Worm (Caenorhabditis elegans) whole organism, late embryonic: ENCODE results near the gene clec-187.
A peak's percentile ranks its signal among the peaks of the same experiment; 100 is the strongest.

Experiments
- K09A11.1 ChIP-seq: sonication (generic microtip); optimal IDR thresholded peaks from 2 replicates; lab custom pipeline; 2017; ENCODE audit warnings: antibody characterized with exemption, mild to moderate bottlenecking, missing genetic modification characterization, missing compliant biosample characterization; ENCODE audit not compliant: insufficient read depth
- T23F11.4 ChIP-seq: fragments of 200-800 bp; sonication (Bioruptor generic); optimal IDR thresholded peaks from 2 replicates; lab custom pipeline; 2018; ENCODE audit warnings: mild to moderate bottlenecking, missing genetic modification characterization, missing compliant biosample characterization
- Y22D7AL.16 ChIP-seq: sonication (generic microtip); optimal IDR thresholded peaks from 2 replicates; lab custom pipeline; 2016; ENCODE audit warnings: missing genetic modification characterization, missing compliant biosample characterization
- ama-1 ChIP-seq: fragments of 150-350 bp; optimal IDR thresholded peaks from 2 replicates; lab custom pipeline; 2014
- ceh-18 ChIP-seq: sonication (generic microtip); optimal IDR thresholded peaks from 2 replicates; lab custom pipeline; 2016; ENCODE audit warnings: missing genetic modification characterization, missing compliant biosample characterization
- ceh-2 ChIP-seq: sonication (generic microtip); optimal IDR thresholded peaks from 2 replicates; lab custom pipeline; 2016; ENCODE audit warnings: missing genotype, missing genetic modification characterization, missing compliant biosample characterization
- ceh-24 ChIP-seq: sonication (generic microtip); optimal IDR thresholded peaks from 2 replicates; lab custom pipeline; 2016; ENCODE audit warnings: mild to moderate bottlenecking, missing genetic modification characterization, missing compliant biosample characterization
- ceh-31 ChIP-seq: sonication (generic microtip); optimal IDR thresholded peaks from 2 replicates; lab custom pipeline; 2016; ENCODE audit warnings: missing genetic modification characterization, missing compliant biosample characterization
- ceh-34 ChIP-seq: sonication (generic microtip); optimal IDR thresholded peaks from 2 replicates; lab custom pipeline; 2016; ENCODE audit warnings: mild to moderate bottlenecking, missing genetic modification characterization, missing compliant biosample characterization
- ceh-6 ChIP-seq: fragments of 200-800 bp; sonication (Bioruptor generic); optimal IDR thresholded peaks from 2 replicates; lab custom pipeline; 2018; ENCODE audit warnings: mild to moderate bottlenecking, missing genetic modification characterization, missing compliant biosample characterization
- che-1 ChIP-seq: sonication (generic microtip); optimal IDR thresholded peaks from 2 replicates; lab custom pipeline; 2016; ENCODE audit warnings: mild to moderate bottlenecking, missing genetic modification characterization, missing compliant biosample characterization
- dve-1 ChIP-seq: sonication (generic microtip); optimal IDR thresholded peaks from 2 replicates; lab custom pipeline; 2017; ENCODE audit warnings: antibody characterized with exemption, mild to moderate bottlenecking, missing genetic modification characterization, missing compliant biosample characterization
- elt-2 ChIP-seq: sonication (generic microtip); optimal IDR thresholded peaks from 2 replicates; lab custom pipeline; 2016; ENCODE audit warnings: missing genetic modification reagents, missing genetic modification characterization, missing compliant biosample characterization
- elt-4 ChIP-seq: sonication (generic microtip); optimal IDR thresholded peaks from 2 replicates; lab custom pipeline; 2016; ENCODE audit warnings: missing genetic modification characterization, missing compliant biosample characterization
- fax-1 ChIP-seq: sonication (generic microtip); optimal IDR thresholded peaks from 2 replicates; lab custom pipeline; 2016; ENCODE audit warnings: missing genotype, missing genetic modification characterization, missing compliant biosample characterization
- fkh-6 ChIP-seq: sonication (generic microtip); optimal IDR thresholded peaks from 2 replicates; lab custom pipeline; 2016; ENCODE audit warnings: missing genetic modification characterization, missing compliant biosample characterization
- gmeb-2 ChIP-seq: sonication (generic microtip); optimal IDR thresholded peaks from 2 replicates; lab custom pipeline; 2016; ENCODE audit warnings: missing genetic modification characterization, inconsistent platforms, missing compliant biosample characterization
- hlh-13 ChIP-seq: fragments of 200-800 bp; sonication (Bioruptor generic); optimal IDR thresholded peaks from 2 replicates; lab custom pipeline; 2018; ENCODE audit warnings: mild to moderate bottlenecking, missing genetic modification characterization, missing compliant biosample characterization
- hlh-6 ChIP-seq: sonication (generic microtip); optimal IDR thresholded peaks from 2 replicates; lab custom pipeline; 2016; ENCODE audit warnings: missing genotype, missing genetic modification characterization, missing compliant biosample characterization
- lim-6 ChIP-seq: sonication (generic microtip); optimal IDR thresholded peaks from 2 replicates; lab custom pipeline; 2016; ENCODE audit warnings: missing genetic modification characterization, missing compliant biosample characterization
- madf-2 ChIP-seq: sonication (generic microtip); optimal IDR thresholded peaks from 2 replicates; lab custom pipeline; 2017; ENCODE audit warnings: missing genetic modification characterization, missing compliant biosample characterization
- mec-3 ChIP-seq: sonication (generic microtip); optimal IDR thresholded peaks from 2 replicates; lab custom pipeline; 2016; ENCODE audit warnings: borderline replicate concordance, missing genetic modification characterization, missing compliant biosample characterization
- npax-4 ChIP-seq: sonication (generic microtip); optimal IDR thresholded peaks from 2 replicates; lab custom pipeline; 2016; ENCODE audit warnings: missing genetic modification characterization, missing compliant biosample characterization
- pat-9 ChIP-seq: fragments of 200-800 bp; sonication (Bioruptor generic); optimal IDR thresholded peaks from 2 replicates; lab custom pipeline; 2018; ENCODE audit warnings: mild to moderate bottlenecking, missing genetic modification characterization, moderate library complexity, missing compliant biosample characterization
- pax-1 ChIP-seq: fragments of 150-350 bp; optimal IDR thresholded peaks from 2 replicates; lab custom pipeline; 2014; ENCODE audit warnings: missing biosample characterization, missing genetic modification characterization
- pha-2 ChIP-seq: sonication (generic microtip); optimal IDR thresholded peaks from 2 replicates; lab custom pipeline; 2017; ENCODE audit warnings: mild to moderate bottlenecking, missing genetic modification characterization, missing compliant biosample characterization
- pqm-1 ChIP-seq: sonication (generic microtip); optimal IDR thresholded peaks from 2 replicates; lab custom pipeline; 2016; ENCODE audit warnings: missing genetic modification characterization, missing compliant biosample characterization
- pros-1 ChIP-seq: fragments of 150-350 bp; optimal IDR thresholded peaks from 2 replicates; lab custom pipeline; 2014; ENCODE audit warnings: missing biosample characterization, missing genetic modification reagents, missing genetic modification characterization
- ref-2 ChIP-seq: sonication (generic microtip); optimal IDR thresholded peaks from 2 replicates; lab custom pipeline; 2016; ENCODE audit warnings: missing genetic modification characterization, missing compliant biosample characterization
- syd-9 ChIP-seq: sonication (generic microtip); optimal IDR thresholded peaks from 2 replicates; lab custom pipeline; 2016; ENCODE audit warnings: mild to moderate bottlenecking, missing genetic modification characterization, moderate library complexity, missing compliant biosample characterization
- unc-55 ChIP-seq: sonication (generic microtip); optimal IDR thresholded peaks from 2 replicates; lab custom pipeline; 2017; ENCODE audit warnings: missing biosample characterization, missing genetic modification reagents, missing genetic modification characterization
- ztf-16 ChIP-seq: sonication (generic microtip); optimal IDR thresholded peaks from 2 replicates; lab custom pipeline; 2017; ENCODE audit warnings: missing genetic modification characterization, missing compliant biosample characterization

Gene clec-187

DNA sequence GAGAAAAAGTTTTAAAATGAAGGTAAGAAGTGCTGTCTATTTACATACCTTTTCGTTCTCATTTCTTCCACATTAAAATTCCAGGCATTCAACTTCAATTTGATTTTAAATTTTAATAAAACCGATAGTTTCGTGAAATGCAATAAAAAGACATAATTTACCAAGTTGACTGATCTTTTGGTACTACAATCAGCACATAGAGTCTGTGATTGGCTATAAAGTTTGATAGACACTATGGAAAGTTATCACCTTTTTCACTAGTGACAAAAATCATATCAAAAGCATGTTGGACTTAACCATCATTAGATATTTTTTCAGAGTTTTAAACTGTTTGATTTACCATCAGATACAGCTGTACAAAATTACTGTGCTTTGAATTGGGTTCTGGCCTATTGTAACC lies 44.2 kb upstream of the clec-187 start, which contains the start of gene srz-15:
TSS of gene srz-15 (plus strand) at position 301 of the 400 bp plus-strand sequence.
- no peak for TF ChIP-seq ama-1 (lab: Kevin White, UChicago)
- TF ChIP-seq syd-9, result no peak
- no peak for TF ChIP-seq dve-1
- no peak for TF ChIP-seq npax-4
- TF ChIP-seq lim-6 (tag; lab: Kevin White, UChicago), result no peak
- TF ChIP-seq pros-1 (tag; lab: Kevin White, UChicago), result no peak
- TF ChIP-seq ceh-31 (tag; lab: Kevin White, UChicago), result no peak
- TF ChIP-seq hlh-13, result no peak
- no peak for TF ChIP-seq pat-9 (tag; lab: Kevin White, UChicago)
- no peak for TF ChIP-seq K09A11.1 (tag; lab: Kevin White, UChicago)
- no peak for TF ChIP-seq ceh-18 (tag; lab: Kevin White, UChicago)
- no peak for TF ChIP-seq pha-2 (tag; lab: Kevin White, UChicago)
- no peak for TF ChIP-seq ceh-34 (tag; lab: Kevin White, UChicago)
- no peak for TF ChIP-seq che-1
- TF ChIP-seq, all 69 proteins: peak for 0

DNA sequence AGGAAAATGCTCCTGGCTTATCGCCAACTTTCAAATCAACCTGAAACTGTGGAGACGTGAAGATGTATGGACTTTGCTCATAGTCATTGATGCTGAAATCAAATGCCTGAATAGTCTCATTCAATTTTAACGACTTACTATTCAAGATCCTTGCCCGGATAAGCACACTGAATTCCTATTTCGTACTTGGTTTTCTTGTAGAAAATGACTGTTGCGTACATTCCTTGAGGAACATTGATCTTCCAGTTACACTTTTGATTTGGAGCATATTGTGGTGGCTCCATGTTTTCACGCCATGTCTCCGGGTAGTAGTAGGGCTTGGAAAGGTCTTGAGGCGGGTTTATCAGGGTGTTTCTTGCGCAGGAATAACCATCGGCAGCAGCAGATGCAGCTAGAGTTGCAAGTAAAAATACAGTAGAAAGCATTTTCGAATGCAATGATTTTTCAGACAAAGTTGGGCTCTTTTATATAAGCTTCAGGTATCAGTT lies 43.3 kb upstream of the clec-187 start, which contains the start of gene irg-6:
TSS of gene irg-6 (minus strand) at position 438 of the 488 bp plus-strand sequence.
- TF ChIP-seq unc-55 (GFP tag; lab: Kevin White, UChicago) (no peak), mec-3 (no peak), ceh-24 (no peak), gmeb-2 (no peak), ceh-34 (tag; lab: Kevin White, UChicago) (no peak), ceh-2 (no peak), T23F11.4 (no peak), fax-1 (tag; lab: Kevin White, UChicago) (no peak), elt-4 (tag; lab: Kevin White, UChicago) (no peak), madf-2 (tag; lab: Kevin White, UChicago) (no peak)

ce11 chrIV:12911990-12912389 lies 40.7 kb upstream of the clec-187 start, which contains the start of gene K08D8.5:
K08D8.5 (minus strand) TSS chrIV:12912129.
- TF ChIP-seq elt-2, result peak; percentile 39
- TF ChIP-seq ama-1 (lab: Kevin White, UChicago), result no peak

DNA sequence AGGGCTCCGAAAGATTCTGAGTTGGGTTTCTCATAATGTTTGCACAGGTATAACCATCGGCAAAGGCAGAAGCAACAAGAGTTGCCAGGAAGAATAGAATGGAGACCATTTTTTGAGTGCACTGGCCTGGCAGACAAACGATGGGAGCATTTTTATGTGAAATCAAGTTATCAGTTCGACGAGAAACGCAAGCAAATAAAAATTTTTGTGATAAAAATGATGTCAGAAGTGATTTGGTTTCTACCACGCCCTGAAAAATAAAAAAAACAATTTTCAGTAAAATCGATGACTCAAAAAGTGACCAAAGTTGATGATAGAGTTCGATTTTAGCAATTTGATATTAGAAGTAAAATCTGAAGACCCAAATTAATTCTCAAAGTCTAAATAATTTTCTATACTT lies 38.6 kb upstream of the clec-187 start, which contains the start of gene K08D8.4:
TSS of gene K08D8.4 (minus strand) at position 128 of the 400 bp plus-strand sequence.
- TF ChIP-seq fkh-6 (tag; lab: Kevin White, UChicago) (no peak), mec-3 (no peak), elt-2 (peak; percentile 15), pros-1 (tag; lab: Kevin White, UChicago) (no peak), ztf-16 (tag; lab: Kevin White, UChicago) (no peak)

DNA sequence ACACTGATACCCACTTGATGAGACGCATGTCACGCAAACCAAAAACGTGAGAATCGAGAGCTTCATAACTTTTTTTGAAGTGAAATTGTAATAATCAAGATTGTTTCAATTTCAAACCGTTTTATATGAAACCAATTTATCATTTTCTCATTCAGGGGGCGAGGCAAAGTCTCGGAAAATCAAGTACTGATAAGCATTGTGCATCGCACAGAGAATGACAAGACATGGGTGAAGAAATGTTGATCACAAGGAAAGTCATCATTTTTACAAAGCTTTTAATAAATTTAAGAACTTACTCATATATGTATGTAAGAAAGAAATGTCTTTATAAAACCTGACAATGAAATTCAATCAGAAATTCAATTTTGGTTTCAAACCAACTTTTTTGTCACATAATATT lies 35.2 kb upstream of the clec-187 start, which contains the start of gene K08D8.3:
TSS of gene K08D8.3 (minus strand) at position 131 of the 400 bp plus-strand sequence.
- no peak for TF ChIP-seq Y22D7AL.16
- no peak for TF ChIP-seq pqm-1 (tag; lab: Kevin White, UChicago)
- TF ChIP-seq mec-3, result no peak

DNA sequence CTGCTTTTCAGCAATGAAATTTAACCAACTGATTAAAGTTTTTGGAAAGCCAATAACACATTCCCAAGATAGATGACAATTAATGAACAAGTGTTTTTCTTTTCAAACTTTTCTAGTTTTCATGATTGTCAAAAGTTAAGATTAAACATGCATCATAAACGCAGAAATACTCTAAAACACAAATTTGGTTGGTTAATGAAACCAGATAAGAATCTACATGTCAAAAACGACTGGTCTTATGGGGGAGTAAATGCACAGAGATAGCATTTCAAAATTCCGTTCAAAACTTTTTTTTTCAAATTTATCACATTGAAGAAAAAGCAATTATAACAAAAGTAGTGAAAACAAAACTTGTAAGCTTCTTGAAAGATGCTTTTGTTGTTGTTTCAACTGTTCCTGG lies 32.4 kb upstream of the clec-187 start:
- TF ChIP-seq hlh-6 (tag; lab: Kevin White, UChicago), result no peak
- TF ChIP-seq Y22D7AL.16, result no peak
- no peak for TF ChIP-seq ztf-16 (tag; lab: Kevin White, UChicago)
- TF ChIP-seq ceh-31 (tag; lab: Kevin White, UChicago), result no peak
- TF ChIP-seq pax-1, result no peak
- TF ChIP-seq mec-3, result no peak
- no peak for TF ChIP-seq ref-2 (tag; lab: Kevin White, UChicago)
- TF ChIP-seq ama-1 (lab: Kevin White, UChicago), result no peak
- TF ChIP-seq ceh-6 (GFP tag; lab: Kevin White, UChicago), result no peak
- TF ChIP-seq pros-1 (tag; lab: Kevin White, UChicago), result no peak
